Worm (Caenorhabditis elegans): Measurements from ENCODE around the gene col-147.

Gene col-147

DNA sequence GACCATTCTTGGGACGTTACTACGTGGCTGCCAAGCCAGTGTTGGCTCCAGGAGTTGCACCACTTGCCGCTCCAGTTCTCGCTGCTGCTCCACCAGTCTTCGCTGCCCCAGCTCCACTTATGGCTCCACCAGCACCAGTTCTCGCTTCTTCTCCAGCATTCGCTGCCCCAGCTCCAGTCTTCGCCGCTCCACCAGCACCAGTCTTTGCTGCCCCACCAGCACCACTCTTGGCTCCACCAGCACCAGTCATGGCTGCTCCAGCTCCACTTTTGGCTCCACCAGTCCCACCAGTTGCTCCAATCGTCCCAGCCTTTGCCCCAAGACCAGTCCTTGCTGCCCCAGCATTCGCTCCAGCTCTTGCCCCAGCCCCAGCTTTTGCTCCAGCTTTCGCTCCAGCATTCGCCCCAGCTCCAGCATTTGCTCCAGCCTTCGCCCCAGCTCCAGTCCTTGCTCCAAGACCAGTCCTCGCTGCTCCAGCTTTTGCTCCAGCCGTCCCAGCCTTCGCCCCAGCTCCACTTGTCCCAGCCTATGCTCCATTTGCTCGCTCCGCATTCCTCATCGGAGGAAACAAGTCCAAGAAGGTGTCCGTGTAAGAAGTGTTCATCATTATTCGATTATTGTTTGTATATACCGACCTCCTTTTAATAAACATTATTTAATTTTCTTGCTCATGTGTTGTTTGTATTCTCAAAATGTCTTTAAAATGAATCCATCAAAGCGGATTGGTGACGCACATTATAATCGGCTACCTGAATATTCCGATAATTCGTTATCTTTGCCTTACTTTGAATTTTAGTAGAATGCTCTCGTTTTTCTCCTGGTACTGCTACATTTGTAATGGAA lies 7.3 kb downstream of the col-147 start, which contains the start of gene T06E4.7:
TSS of gene T06E4.7 (plus strand) at position 793 of the 843 bp plus-strand sequence.
- TF ChIP-seq flt-1 (GFP tag; IDR thresholded peaks at IDR 0.05): no peak
- no peak for TF ChIP-seq T22C8.4 (GFP tag; IDR thresholded peaks at IDR 0.05)
- no peak; the same call in 1 of the 2 replicates for TF ChIP-seq tab-1 (GFP tag; IDR thresholded peaks at IDR 0.05)
- TF ChIP-seq klf-2 (GFP tag; conservative IDR thresholded peaks at IDR 0.05): no peak
- TF ChIP-seq cog-1 (tag; optimal IDR thresholded peaks at IDR 0.05): no peak
- TF ChIP-seq ztf-29 (GFP tag; IDR thresholded peaks at IDR 0.05): no peak
- TF ChIP-seq med-1 (GFP tag; optimal IDR thresholded peaks at IDR 0.05; ENCODE audit: insufficient read depth): no peak
- TF ChIP-seq ztf-23 (GFP tag; IDR thresholded peaks at IDR 0.05): no peak

DNA sequence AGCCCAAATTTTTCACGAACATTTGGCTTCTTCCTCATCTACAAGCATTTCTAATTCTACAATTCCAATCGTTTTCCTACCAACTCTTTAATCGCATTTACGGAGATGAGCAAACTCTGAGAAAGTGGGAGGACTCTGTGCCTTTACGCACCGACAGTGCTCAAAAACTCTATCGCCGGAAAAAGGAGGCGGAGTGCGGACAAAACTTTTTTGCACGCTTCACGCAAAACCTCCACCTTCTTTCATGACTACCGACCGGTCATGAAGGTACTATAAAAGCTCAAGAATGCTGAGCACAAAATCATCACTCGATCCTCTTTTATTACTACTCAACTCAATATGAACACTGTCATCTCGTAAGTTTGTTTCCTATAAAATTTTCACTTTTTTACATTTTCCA lies 8.0 kb downstream of the col-147 start, which contains the start of gene idpc-4:
TSS of gene idpc-4 (plus strand) at position 301 of the 400 bp plus-strand sequence.
- no peak for TF ChIP-seq cog-1 (tag; optimal IDR thresholded peaks at IDR 0.05)
- TF ChIP-seq ztf-23 (GFP tag; IDR thresholded peaks at IDR 0.05): no peak
- TF ChIP-seq med-1 (GFP tag; optimal IDR thresholded peaks at IDR 0.05; ENCODE audit: insufficient read depth): no peak
- TF ChIP-seq T22C8.4 (GFP tag; IDR thresholded peaks at IDR 0.05): no peak
- no peak for TF ChIP-seq flt-1 (GFP tag; IDR thresholded peaks at IDR 0.05)
- TF ChIP-seq tab-1 (GFP tag; IDR thresholded peaks at IDR 0.05): no peak
- no peak for TF ChIP-seq ref-1 (GFP tag; conservative IDR thresholded peaks at IDR 0.05)
- no peak for TF ChIP-seq ztf-29 (GFP tag; IDR thresholded peaks at IDR 0.05)
- TF ChIP-seq klf-2 (GFP tag; conservative IDR thresholded peaks at IDR 0.05): no peak

DNA sequence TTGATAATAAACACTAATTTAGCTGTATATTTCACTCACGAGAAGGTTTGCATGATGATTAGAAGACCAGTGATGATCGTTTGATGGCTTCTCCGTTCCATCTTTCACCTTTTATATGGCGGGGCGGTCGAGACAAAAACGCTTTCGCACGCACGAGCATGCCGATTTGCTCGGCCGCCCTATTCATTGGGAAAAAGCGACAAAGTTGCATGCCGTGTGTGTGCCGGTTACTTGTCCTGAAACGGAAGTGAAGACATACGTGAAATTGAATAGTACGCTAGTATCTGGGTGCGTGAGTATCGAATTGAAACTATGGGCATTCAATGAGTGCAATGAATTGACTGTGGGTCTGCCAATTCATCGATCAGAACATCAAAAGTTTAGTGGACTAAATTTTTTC lies 10.3 kb downstream of the col-147 start, which contains the start of gene idpc-5:
TSS of gene idpc-5 (minus strand) at position 101 of the 400 bp plus-strand sequence.
- TF ChIP-seq T22C8.4 (GFP tag; IDR thresholded peaks at IDR 0.05) (no peak), cog-1 (tag; optimal IDR thresholded peaks at IDR 0.05) (no peak), klf-2 (GFP tag; conservative IDR thresholded peaks at IDR 0.05) (no peak), tab-1 (GFP tag; IDR thresholded peaks at IDR 0.05) (no peak), med-1 (GFP tag; optimal IDR thresholded peaks at IDR 0.05; ENCODE audit: insufficient read depth) (no peak), ztf-29 (GFP tag; IDR thresholded peaks at IDR 0.05) (no peak), ref-1 (GFP tag; conservative IDR thresholded peaks at IDR 0.05) (no peak), ztf-23 (GFP tag; IDR thresholded peaks at IDR 0.05) (no peak), flt-1 (GFP tag; IDR thresholded peaks at IDR 0.05) (no peak)

DNA sequence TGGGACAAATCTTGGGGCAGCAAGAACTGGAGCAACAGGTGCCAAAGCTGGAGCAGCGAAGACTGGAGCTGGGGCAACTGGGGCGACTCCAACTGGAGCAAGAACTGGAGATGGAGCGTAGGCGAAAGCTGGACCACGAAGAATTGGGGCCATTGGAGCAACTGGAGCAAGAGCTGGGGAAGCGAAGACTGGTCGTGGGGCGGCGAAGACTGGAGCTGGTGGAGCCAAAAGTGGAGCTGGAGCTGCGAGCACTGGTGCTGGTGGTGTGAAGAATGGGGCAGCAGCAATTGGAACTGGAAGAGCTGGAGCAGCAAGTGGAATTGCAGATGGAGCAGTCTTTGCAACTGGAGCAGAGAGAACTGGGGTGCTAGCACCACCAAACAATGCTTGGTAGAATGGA lies 10.8 kb downstream of the col-147 start:
- 0 out of 2 replicates have a peak, but pooled peaks have one; percentile 30 for TF ChIP-seq ztf-23 (GFP tag; IDR thresholded peaks at IDR 0.05)

DNA sequence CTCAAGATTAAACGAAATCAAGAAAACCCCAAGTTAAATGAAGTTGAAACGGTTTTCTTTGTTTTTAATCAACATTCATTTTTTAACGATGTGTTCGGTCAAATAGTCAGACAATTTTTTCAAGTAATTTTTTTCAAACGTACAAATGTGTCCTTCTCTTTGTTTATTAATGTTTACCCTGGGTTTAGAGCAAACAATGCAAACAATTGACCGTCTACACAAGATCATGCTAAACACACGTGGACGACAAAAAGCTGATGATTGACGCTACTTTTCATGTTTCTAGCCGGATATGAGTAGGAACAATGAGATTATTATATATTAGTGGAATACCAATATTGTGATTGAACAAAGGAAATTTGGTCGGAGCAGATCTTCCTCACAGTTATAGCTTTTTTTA lies 11.7 kb downstream of the col-147 start:
- TF ChIP-seq ztf-23 (GFP tag; IDR thresholded peaks at IDR 0.05): no peak
- TF ChIP-seq cog-1 (tag; optimal IDR thresholded peaks at IDR 0.05): no peak
- TF ChIP-seq ref-1 (GFP tag; conservative IDR thresholded peaks at IDR 0.05): no peak
- TF ChIP-seq tab-1 (GFP tag; IDR thresholded peaks at IDR 0.05): no peak
- no peak for TF ChIP-seq klf-2 (GFP tag; conservative IDR thresholded peaks at IDR 0.05)
- no peak for TF ChIP-seq med-1 (GFP tag; optimal IDR thresholded peaks at IDR 0.05; ENCODE audit: insufficient read depth)
- TF ChIP-seq T22C8.4 (GFP tag; IDR thresholded peaks at IDR 0.05): no peak

DNA sequence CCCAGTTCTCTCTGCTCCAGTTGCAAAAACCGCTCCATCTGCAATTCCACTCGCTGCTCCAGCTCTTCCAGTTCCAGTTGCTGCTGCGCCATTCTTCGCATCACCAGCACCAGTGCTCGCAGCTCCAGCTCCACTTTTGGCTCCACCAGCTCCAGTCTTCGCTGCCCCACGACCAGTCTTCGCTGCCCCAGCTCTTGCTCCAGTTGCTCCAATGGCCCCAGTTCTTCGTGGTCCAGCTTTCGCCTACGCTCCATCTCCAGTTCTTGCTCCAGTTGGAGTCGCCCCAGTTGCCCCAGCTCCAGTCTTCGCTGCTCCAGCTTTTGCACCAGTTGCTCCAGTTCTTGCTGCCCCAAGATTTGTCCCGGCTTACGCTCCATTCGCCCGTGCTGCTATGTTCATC lies 12.7 kb downstream of the col-147 start:
- TF ChIP-seq klf-2 (GFP tag; conservative IDR thresholded peaks at IDR 0.05) (no peak), flt-1 (GFP tag; IDR thresholded peaks at IDR 0.05) (0 out of 2 replicates have a peak, but pooled peaks have one; percentile 35), tab-1 (GFP tag; IDR thresholded peaks at IDR 0.05) (no peak)

DNA sequence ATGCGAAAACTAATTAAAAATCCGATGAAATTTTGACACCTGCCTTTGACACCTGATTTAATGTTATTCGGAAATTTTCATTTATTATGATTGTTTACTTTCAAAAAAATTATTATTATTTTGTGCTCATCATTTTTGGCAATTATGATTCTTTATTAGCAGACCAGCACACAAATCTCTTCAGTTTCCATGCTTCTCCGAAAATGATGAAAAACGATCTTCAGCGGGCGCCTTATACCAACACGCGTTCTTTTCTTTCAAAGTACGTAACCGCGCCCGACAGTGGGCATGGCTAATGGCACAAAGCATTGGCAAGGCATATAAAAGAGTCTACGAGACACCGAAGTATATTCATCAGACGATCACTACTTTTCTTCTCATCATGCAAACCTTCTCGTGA lies 13.3 kb downstream of the col-147 start, which contains the start of gene idpc-6:
TSS of gene idpc-6 (plus strand) at position 301 of the 400 bp plus-strand sequence.
- TF ChIP-seq med-1 (GFP tag; optimal IDR thresholded peaks at IDR 0.05; ENCODE audit: insufficient read depth) (no peak), klf-2 (GFP tag; conservative IDR thresholded peaks at IDR 0.05) (no peak), ref-1 (GFP tag; conservative IDR thresholded peaks at IDR 0.05) (no peak), T22C8.4 (GFP tag; IDR thresholded peaks at IDR 0.05) (no peak), ztf-29 (GFP tag; IDR thresholded peaks at IDR 0.05) (no peak), ztf-23 (GFP tag; IDR thresholded peaks at IDR 0.05) (no peak), cog-1 (tag; optimal IDR thresholded peaks at IDR 0.05) (no peak), tab-1 (GFP tag; IDR thresholded peaks at IDR 0.05) (no peak), flt-1 (GFP tag; IDR thresholded peaks at IDR 0.05) (no peak)

DNA sequence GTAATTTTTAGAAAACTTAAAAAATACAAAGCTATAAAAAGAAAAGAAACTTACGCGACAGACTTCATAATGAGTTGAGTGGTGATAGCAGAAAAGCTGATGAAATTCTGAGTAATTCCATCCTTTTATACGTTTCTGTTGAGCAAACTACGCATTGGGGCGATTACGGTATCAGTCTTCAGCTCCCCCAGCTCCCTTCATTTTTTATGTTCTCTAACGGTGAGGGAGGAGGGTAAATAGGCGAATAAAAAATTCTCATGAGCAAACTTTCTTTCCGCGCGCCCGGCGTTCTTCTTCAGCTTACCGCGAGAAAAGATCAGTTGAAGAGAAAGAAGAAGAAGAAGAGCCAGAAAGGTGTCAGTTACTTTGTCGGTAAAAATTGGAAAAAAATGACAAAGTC lies 14.2 kb downstream of the col-147 start, which contains the start of gene idpc-7:
TSS of gene idpc-7 (minus strand) at position 101 of the 400 bp plus-strand sequence.
- no peak for TF ChIP-seq ref-1 (GFP tag; conservative IDR thresholded peaks at IDR 0.05)
- TF ChIP-seq ztf-23 (GFP tag; IDR thresholded peaks at IDR 0.05): no peak
- no peak for TF ChIP-seq tab-1 (GFP tag; IDR thresholded peaks at IDR 0.05)
- no peak for TF ChIP-seq T22C8.4 (GFP tag; IDR thresholded peaks at IDR 0.05)
- no peak for TF ChIP-seq cog-1 (tag; optimal IDR thresholded peaks at IDR 0.05)
- no peak for TF ChIP-seq flt-1 (GFP tag; IDR thresholded peaks at IDR 0.05)
- no peak for TF ChIP-seq klf-2 (GFP tag; conservative IDR thresholded peaks at IDR 0.05)
- no peak for TF ChIP-seq ztf-29 (GFP tag; IDR thresholded peaks at IDR 0.05)

DNA sequence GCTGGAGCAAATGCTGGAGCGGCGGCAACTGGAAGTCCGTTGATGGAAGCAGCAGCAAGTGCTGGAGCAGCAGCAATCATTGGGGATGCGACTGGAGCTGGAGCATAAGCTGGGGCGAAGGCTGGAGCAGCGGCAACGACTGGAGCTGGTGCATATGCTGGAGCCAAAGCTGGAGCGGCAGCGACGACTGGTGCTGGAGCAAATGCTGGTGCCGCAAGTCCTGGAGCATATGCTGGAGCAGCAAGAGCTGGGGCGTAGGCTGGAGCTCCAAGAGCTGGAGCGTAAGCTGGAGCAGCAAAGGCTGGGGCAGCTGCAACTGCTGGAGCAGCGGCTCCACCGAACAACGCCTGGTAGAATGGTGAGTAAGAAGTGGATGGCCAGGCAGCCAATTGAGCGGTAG lies 14.7 kb downstream of the col-147 start:
- TF ChIP-seq T22C8.4 (GFP tag; IDR thresholded peaks at IDR 0.05) (0 out of 2 replicates have a peak, but pooled peaks have one; percentile 18), ref-1 (GFP tag; conservative IDR thresholded peaks at IDR 0.05) (no peak), tab-1 (GFP tag; IDR thresholded peaks at IDR 0.05) (no peak)

DNA sequence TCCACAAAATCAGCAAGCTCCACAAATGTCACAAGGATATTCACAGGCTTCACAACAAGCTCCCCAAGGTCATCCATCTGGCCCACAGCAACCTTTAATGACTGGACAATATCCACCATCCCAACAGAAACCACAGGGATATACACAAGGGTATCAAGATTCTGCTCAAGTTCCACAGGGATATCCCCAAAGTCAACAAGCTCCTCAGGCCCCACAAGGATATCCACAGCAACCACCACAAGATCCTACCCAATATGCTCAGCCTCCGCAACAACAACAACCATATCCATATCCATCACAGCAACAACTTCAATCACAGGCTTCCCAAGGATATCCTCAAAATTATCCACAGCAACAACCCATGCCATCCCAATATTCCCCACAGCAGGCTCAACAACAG lies 16.5 kb downstream of the col-147 start:
- no peak for TF ChIP-seq cog-1 (tag; optimal IDR thresholded peaks at IDR 0.05)
- TF ChIP-seq klf-2 (GFP tag; conservative IDR thresholded peaks at IDR 0.05): no peak
- TF ChIP-seq tab-1 (GFP tag; IDR thresholded peaks at IDR 0.05): no peak
- no peak for TF ChIP-seq med-1 (GFP tag; optimal IDR thresholded peaks at IDR 0.05; ENCODE audit: insufficient read depth)
- no peak for TF ChIP-seq flt-1 (GFP tag; IDR thresholded peaks at IDR 0.05)
- no peak for TF ChIP-seq ref-1 (GFP tag; conservative IDR thresholded peaks at IDR 0.05)
- TF ChIP-seq T22C8.4 (GFP tag; IDR thresholded peaks at IDR 0.05): no peak
- TF ChIP-seq ztf-23 (GFP tag; IDR thresholded peaks at IDR 0.05): no peak
- no peak for TF ChIP-seq ztf-29 (GFP tag; IDR thresholded peaks at IDR 0.05)
